Worm (Caenorhabditis elegans): ENCODE measurements around the gene abi-1.
A peak's percentile ranks its signal among the peaks of the same experiment; 100 is the strongest.

Gene abi-1

DNA sequence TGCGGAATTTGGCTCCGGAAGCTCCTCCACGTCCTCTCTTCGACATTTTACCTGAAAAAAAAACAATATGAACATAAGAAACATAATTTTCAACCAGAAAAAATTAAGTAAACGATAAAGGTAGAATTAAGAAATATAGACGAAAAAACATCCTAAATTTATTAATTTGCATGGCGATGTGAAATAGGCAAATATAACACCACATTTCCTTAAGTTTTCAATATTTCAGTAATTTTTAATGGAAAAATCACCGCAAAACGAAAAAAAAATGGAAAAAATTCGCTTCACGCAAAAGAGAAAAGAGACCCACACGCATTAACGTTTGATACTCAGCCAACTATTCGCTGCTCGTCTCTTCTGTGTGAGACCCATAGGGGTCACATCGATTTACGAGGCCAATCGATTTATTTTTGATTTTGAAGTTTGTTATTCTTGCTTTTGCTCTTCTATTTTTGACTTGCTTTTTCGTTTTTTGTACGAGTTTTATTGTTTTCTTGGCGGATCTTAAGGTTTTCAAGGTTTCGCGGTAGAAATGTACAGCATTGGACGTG, 13.6 kb upstream of the abi-1 start, which contains the start of gene rpl-23:
rpl-23 (minus strand) TSS at position 51 of the 551 bp plus-strand sequence.
- no peak; the same call in 1 of the 2 replicates for TF ChIP-seq madf-9 (GFP tag; conservative IDR thresholded peaks at IDR 0.05)
- TF ChIP-seq daf-19 (GFP tag; conservative IDR thresholded peaks at IDR 0.05), result no peak
- peak; percentile 94 for TF ChIP-seq dve-1 (tag; optimal IDR thresholded peaks at IDR 0.05; ENCODE audit: insufficient read depth)
- TF ChIP-seq fos-1 (tag; optimal IDR thresholded peaks at IDR 0.05), result no peak
- peak; percentile 70 for TF ChIP-seq zfp-2 (tag; optimal IDR thresholded peaks at IDR 0.05)
- no peak for TF ChIP-seq php-3 (GFP tag; IDR thresholded peaks at IDR 0.05)
- no peak for TF ChIP-seq mxl-3 (GFP tag; optimal IDR thresholded peaks at IDR 0.05)
- peak; percentile 13 for TF ChIP-seq nhr-48 (tag; optimal IDR thresholded peaks at IDR 0.05)
- no peak for TF ChIP-seq F49E8.2 (tag; optimal IDR thresholded peaks at IDR 0.05; ENCODE audit: borderline replicate concordance)
- no peak for TF ChIP-seq ztf-11 (tag; optimal IDR thresholded peaks at IDR 0.05)
- TF ChIP-seq F26F4.8 (GFP tag; conservative IDR thresholded peaks at IDR 0.05), result no peak
- peak; percentile 85 for TF ChIP-seq T20F7.1 (GFP tag; optimal IDR thresholded peaks at IDR 0.05)
- no peak for TF ChIP-seq attf-4 (tag; optimal IDR thresholded peaks at IDR 0.05)
- no peak for TF ChIP-seq aly-2 (tag; optimal IDR thresholded peaks at IDR 0.05)
- peak; percentile 40; the same call in 1 of the 2 replicates for TF ChIP-seq ceh-44 (GFP tag; IDR thresholded peaks at IDR 0.05)
- peak; percentile 61 for TF ChIP-seq vab-7 (GFP tag; IDR thresholded peaks at IDR 0.05)
- peak; percentile 77 for TF ChIP-seq hlh-11 (tag; optimal IDR thresholded peaks at IDR 0.05)
- peak; percentile 56 for TF ChIP-seq unc-130 (GFP tag; optimal IDR thresholded peaks at IDR 0.05)
- TF ChIP-seq skn-1 (tag; optimal IDR thresholded peaks at IDR 0.05), result no peak
- no peak for TF ChIP-seq F44E2.7 (GFP tag; IDR thresholded peaks at IDR 0.05)
- peak in 1 of 2 experiments; percentile 38 for TF ChIP-seq daf-16 (GFP tag; optimal IDR thresholded peaks at IDR 0.05)
- peak; percentile 72 for TF ChIP-seq daf-16 (tag; optimal IDR thresholded peaks at IDR 0.05)
- peak; percentile 83 to 96 for TF ChIP-seq lsy-2 (tag; optimal IDR thresholded peaks at IDR 0.05)
- TF ChIP-seq set-16 (GFP tag; IDR thresholded peaks at IDR 0.05), result no peak
- no peak for TF ChIP-seq nhr-76 (tag; optimal IDR thresholded peaks at IDR 0.05)
- no peak for TF ChIP-seq zip-11 (GFP tag; IDR thresholded peaks at IDR 0.05)
- no peak for TF ChIP-seq nhr-10 (tag; optimal IDR thresholded peaks at IDR 0.05)
- TF ChIP-seq hmg-1.1 (GFP tag; IDR thresholded peaks at IDR 0.05), result peak; percentile 77
- peak; percentile 35; the same call in 1 of the 2 replicates for TF ChIP-seq Y48G9A.11 (GFP tag; IDR thresholded peaks at IDR 0.05)
- peak; percentile 90 for TF ChIP-seq lin-13 (GFP tag; optimal IDR thresholded peaks at IDR 0.05)
- TF ChIP-seq madf-5 (GFP tag; IDR thresholded peaks at IDR 0.05), result no peak
- peak; percentile 62 for TF ChIP-seq dmd-6 (GFP tag; IDR thresholded peaks at IDR 0.05)
- no peak for TF ChIP-seq nhr-42 (GFP tag; IDR thresholded peaks at IDR 0.05)
- TF ChIP-seq mxl-2 (GFP tag; conservative IDR thresholded peaks at IDR 0.05), result no peak
- no peak for TF ChIP-seq daf-12 (tag; optimal IDR thresholded peaks at IDR 0.05)
- no peak for TF ChIP-seq snpc-4 (tag; optimal IDR thresholded peaks at IDR 0.05)
- peak; percentile 96 for TF ChIP-seq R02D3.7 (tag; optimal IDR thresholded peaks at IDR 0.05)
- TF ChIP-seq D1046.2 (GFP tag; IDR thresholded peaks at IDR 0.05), result no peak
- TF ChIP-seq daf-8 (GFP tag; IDR thresholded peaks at IDR 0.05), result no peak
- TF ChIP-seq ceh-62 (tag; optimal IDR thresholded peaks at IDR 0.05), result no peak
- no peak for TF ChIP-seq ceh-82 (tag; optimal IDR thresholded peaks at IDR 0.05)
- peak; percentile 15 for TF ChIP-seq spr-1 (tag; optimal IDR thresholded peaks at IDR 0.05)
- TF ChIP-seq nhr-6 (tag; optimal IDR thresholded peaks at IDR 0.05), result peak; percentile 73
- no peak for TF ChIP-seq lin-39 (tag; optimal IDR thresholded peaks at IDR 0.05)
- no peak for TF ChIP-seq F10B5.3 (tag; optimal IDR thresholded peaks at IDR 0.05)
- TF ChIP-seq pha-4 (GFP tag; IDR thresholded peaks at IDR 0.05), result peak; percentile 64; the same call in 1 of the 2 replicates
- TF ChIP-seq pha-4 (tag; optimal IDR thresholded peaks at IDR 0.05), result peak; percentile 98
- no peak for TF ChIP-seq dmd-8 (GFP tag; IDR thresholded peaks at IDR 0.05)
- TF ChIP-seq ceh-28 (tag; optimal IDR thresholded peaks at IDR 0.05), result peak; percentile 85
- peak; percentile 65; the same call in 1 of the 2 replicates for TF ChIP-seq tra-1 (GFP tag; IDR thresholded peaks at IDR 0.05)
- TF ChIP-seq nhr-237 (tag; optimal IDR thresholded peaks at IDR 0.05), result no peak
- TF ChIP-seq Y75B8A.6 (GFP tag; IDR thresholded peaks at IDR 0.05), result no peak
- TF ChIP-seq snpc-1.2 (GFP tag; IDR thresholded peaks at IDR 0.05), result no peak
